Fruit fly (Drosophila melanogaster) whole organism: ENCODE measurements around the gene RpS9.

Experiments
- CG8478 ChIP-seq: fragments of >200 bp; optimal IDR thresholded peaks from 2 replicates; lab custom pipeline; 2018; ENCODE audit warnings: inconsistent platforms
- Dll ChIP-seq: fragments of >200 bp; optimal IDR thresholded peaks from 2 replicates; lab custom pipeline; 2017
- EcR ChIP-seq, 2 experiments: fragments of >200 bp; optimal IDR thresholded peaks; 2 replicates each; lab custom pipeline; 2017; ENCODE audit warnings: missing biosample characterization in 2 of 2, missing genetic modification characterization in 2 of 2, missing genetic modification reagents in 2 of 2
- pan ChIP-seq: fragments of >200 bp; optimal IDR thresholded peaks from 2 replicates; lab custom pipeline; 2017
- psq ChIP-seq: fragments of >200 bp; optimal IDR thresholded peaks from 2 replicates; lab custom pipeline; 2017
- usp ChIP-seq: fragments of >200 bp; optimal IDR thresholded peaks from 2 replicates; lab custom pipeline; 2017; ENCODE audit warnings: missing biosample characterization, missing genetic modification characterization, mixed read lengths

Gene RpS9

DNA sequence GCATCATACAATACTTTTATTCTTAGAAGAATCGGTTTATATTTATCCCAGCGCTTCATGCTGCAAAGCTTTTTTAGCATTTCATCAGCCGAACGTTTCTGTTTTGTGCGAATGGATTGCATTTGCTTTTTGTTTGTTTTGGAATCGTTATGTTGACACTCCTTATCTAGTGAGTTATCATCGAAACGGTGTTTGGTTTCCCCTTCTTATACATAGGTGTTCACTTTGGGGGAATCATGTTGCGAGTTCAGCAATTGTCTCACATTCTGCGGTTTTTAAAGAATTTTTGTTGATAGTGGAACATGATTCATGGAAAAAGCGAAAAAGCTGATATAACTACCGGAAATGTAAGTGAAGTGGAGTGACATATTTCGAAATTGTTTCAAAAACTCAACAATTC lies 9.0 kb downstream of the RpS9 start:
- TF ChIP-seq EcR (GFP tag; optimal IDR thresholded peaks at IDR 0.05; lab: Kevin White, UChicago) (no peak), Dll (lab: Kevin White, UChicago) (no peak), psq (lab: Kevin White, UChicago) (no peak), pan (lab: Kevin White, UChicago) (no peak), usp (no peak), CG8478 (lab: Kevin White, UChicago) (no peak)

DNA sequence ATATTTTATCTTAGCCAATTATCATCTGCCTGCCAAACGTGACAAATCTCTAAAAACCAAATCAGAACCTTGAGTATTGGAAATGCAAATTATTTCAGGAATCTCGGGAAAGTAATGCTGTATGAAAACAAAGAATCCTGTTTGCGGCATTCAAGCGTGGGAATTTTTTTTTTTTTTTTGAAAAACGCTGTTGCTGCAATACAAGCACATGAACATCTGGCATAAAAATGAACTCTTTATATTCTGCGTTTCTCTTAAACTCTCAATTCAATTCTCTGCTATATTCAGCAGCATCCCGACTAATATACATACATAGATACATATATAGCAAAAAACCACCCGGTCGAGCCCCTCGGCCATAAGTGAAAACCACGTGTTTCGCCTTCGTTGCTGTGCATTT lies 10.0 kb downstream of the RpS9 start:
- no peak for TF ChIP-seq EcR (GFP tag; optimal IDR thresholded peaks at IDR 0.05; lab: Kevin White, UChicago)
- no peak for TF ChIP-seq pan (lab: Kevin White, UChicago)
- no peak for TF ChIP-seq usp
- no peak for TF ChIP-seq psq (lab: Kevin White, UChicago)
- TF ChIP-seq Dll (lab: Kevin White, UChicago) = no peak
- no peak for TF ChIP-seq CG8478 (lab: Kevin White, UChicago)

DNA sequence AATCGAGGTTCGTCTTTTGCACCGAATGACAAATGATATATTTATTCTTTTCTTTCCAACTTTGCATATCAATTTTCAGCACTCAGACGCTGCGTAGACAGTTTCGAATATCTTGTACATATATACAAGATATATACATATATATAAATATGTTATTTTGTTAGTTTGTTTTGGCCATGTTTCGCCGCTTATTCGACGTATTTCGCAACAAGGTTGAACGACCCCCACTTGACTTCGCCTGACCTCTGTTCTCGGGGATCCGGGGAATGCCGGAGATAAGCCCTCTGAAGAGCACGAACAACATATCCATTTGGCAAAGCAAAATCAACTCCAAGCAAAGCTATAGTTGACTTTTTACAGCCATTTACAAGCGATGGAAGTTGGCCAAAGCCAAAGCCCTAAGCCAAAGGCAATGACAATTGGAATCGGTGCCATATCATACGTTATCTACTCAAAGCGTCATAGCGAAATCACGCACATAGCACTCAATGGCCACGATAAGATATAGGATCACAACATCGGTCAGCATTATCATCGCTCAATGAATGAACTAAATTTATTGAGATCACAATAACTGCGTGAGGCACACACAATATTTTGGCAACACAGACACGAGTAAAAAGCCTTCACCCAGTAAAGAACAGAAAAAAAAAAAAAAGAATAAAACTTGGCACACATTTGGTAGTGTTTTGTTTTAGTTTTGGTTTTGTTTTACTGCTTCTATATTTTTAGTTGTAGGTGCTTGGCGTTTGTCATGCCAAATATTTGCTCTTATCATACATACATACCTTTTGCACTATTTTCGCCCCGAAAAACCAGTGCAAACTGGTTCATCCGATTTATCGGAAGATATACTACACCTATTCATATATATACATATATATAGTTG lies 11.2 kb downstream of the RpS9 start:
- no peak for TF ChIP-seq pan (lab: Kevin White, UChicago)
- no peak for TF ChIP-seq EcR (GFP tag; optimal IDR thresholded peaks at IDR 0.05; lab: Kevin White, UChicago)
- TF ChIP-seq usp = no peak

DNA sequence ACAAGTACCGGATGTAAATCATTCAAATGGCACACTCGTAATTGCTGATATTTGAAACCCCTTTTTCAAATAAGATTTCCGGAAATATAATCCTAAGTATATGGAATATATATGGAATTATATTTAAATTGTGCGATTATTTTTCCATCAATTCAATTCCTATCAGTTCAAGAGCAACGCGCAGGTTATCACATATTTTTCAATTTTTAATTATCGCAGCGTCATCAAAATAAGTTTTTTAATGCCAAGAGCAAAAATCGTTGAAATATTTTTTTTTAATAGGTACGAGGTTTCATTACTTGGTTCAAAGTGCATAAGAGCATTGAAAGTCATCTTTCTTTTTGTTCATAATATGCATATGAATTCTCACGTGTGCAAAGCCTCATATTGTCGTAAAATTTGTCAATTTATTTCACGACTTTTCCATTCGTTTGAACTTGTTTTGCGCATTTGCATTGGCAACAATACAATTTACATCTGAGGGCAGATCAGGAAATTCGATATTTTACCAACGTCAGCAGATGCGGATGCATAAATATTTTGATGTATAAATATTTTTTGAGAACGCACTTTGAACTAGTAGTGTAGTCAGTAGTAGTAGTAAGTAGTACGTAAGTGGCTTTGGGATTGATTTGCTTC lies 13.2 kb downstream of the RpS9 start:
- no peak for TF ChIP-seq pan (lab: Kevin White, UChicago)
- TF ChIP-seq Dll (lab: Kevin White, UChicago) = no peak
- no peak for TF ChIP-seq EcR (GFP tag; optimal IDR thresholded peaks at IDR 0.05; lab: Kevin White, UChicago)

DNA sequence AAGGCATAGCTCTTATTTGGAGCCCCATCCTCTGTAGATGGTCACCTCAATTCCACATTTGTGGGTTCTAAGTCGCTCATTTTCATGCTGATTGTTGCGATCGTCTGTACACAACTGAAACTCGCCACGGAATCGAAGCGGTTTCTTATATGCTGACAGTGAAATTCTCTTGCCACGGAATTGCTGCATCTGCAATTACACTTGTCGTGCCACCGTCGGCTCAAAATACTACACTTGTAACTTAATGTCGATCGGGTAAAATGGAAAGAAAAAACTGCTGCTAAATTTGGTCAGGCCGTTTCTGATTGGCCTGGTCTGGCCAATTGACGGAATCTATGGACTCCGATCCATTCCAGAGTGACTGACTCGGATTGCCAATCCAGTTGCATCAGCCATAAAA lies 14.1 kb downstream of the RpS9 start:
- no peak for TF ChIP-seq psq (lab: Kevin White, UChicago)
- no peak for TF ChIP-seq EcR (GFP tag; optimal IDR thresholded peaks at IDR 0.05; lab: Kevin White, UChicago)
- no peak for TF ChIP-seq usp
- no peak for TF ChIP-seq Dll (lab: Kevin White, UChicago)
- no peak for TF ChIP-seq CG8478 (lab: Kevin White, UChicago)
- no peak for TF ChIP-seq pan (lab: Kevin White, UChicago)

DNA sequence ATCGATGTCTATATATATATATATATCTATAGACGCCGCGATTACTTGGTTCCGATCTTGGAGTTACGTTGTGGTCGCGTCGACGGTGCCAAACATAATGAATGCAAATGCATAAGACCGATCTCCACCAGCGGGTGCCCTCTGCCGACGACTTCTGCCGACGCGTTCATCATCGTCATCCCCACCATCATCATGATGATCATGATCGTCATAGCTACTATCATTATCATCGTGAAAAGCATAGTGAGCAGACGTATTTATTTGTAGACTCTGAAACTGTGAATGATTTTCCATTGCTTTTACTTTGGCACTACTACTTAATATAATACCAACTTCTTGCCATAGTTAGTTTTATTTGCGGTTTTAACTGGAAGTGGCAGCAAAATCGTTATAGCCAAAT lies 19.2 kb downstream of the RpS9 start, which contains the start of gene CG32037:
TSS of gene CG32037 (minus strand) at position 101 of the 400 bp plus-strand sequence.
- TF ChIP-seq Dll (lab: Kevin White, UChicago) (no peak), pan (lab: Kevin White, UChicago) (no peak), usp (no peak), EcR (GFP tag; optimal IDR thresholded peaks at IDR 0.05; lab: Kevin White, UChicago) (no peak)

DNA sequence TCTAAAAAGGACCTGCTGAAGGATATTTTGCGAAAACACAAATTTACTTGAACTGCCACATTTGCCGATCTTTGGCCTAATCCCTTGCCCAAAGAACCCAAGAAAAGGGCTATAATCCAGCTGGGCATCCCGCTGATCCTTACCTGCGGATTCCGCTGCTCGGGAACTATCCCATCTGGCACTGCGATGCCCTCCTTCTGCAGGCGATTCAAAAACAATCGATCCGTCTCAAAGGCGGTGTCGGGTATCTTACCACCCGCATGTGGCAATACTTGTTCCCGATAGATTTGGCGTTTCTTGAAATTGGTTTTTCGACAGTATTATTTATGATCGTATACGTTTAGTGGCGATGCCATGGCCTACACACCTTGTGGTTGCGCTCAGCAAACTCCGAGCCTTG lies 20.0 kb downstream of the RpS9 start:
- no peak for TF ChIP-seq pan (lab: Kevin White, UChicago)

DNA sequence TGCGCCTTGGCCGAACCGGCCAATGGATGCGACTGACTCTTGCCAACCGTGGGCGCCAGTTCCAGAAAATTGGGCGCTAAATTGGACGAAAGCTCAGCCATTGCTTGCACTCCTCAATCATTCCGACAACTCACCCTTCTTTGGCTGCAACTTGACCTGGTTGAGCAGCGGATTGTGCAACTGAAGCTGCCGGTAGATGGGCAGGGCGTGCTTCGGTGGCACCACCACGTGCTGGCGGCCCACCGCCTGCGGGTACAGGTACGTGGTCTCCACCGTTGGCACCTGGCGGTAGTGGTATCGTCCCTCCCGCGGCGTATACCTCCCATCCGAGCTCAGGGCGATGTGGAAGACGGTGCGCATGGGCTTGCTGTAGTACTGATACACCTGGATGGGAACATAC lies 20.9 kb downstream of the RpS9 start:
- TF ChIP-seq pan (lab: Kevin White, UChicago) (no peak), EcR (GFP tag; optimal IDR thresholded peaks at IDR 0.05; lab: Kevin White, UChicago) (no peak), CG8478 (lab: Kevin White, UChicago) (no peak), usp (no peak), psq (lab: Kevin White, UChicago) (no peak), Dll (lab: Kevin White, UChicago) (no peak)

DNA sequence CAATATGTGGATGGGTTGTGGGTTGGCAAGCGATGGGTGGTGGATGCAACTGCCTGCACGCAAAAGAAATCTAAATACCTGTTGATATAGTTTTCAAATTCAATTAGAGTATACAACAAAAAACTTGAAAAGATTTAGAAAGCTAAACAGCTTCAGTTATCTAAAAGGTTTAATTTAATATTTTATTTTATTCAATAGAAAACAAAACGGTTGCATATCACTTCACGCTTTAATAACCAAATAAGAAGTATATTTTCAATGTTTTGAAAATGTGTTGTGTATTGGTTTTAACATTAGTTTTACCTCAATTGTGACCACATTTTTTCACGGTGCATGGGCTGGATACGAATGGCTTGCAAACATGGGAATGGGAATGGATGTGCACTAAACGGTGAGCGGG lies 21.7 kb downstream of the RpS9 start:
- TF ChIP-seq usp = no peak
- no peak for TF ChIP-seq CG8478 (lab: Kevin White, UChicago)
- no peak for TF ChIP-seq pan (lab: Kevin White, UChicago)
- no peak for TF ChIP-seq psq (lab: Kevin White, UChicago)
- no peak for TF ChIP-seq Dll (lab: Kevin White, UChicago)
- no peak for TF ChIP-seq EcR (GFP tag; optimal IDR thresholded peaks at IDR 0.05; lab: Kevin White, UChicago)

DNA sequence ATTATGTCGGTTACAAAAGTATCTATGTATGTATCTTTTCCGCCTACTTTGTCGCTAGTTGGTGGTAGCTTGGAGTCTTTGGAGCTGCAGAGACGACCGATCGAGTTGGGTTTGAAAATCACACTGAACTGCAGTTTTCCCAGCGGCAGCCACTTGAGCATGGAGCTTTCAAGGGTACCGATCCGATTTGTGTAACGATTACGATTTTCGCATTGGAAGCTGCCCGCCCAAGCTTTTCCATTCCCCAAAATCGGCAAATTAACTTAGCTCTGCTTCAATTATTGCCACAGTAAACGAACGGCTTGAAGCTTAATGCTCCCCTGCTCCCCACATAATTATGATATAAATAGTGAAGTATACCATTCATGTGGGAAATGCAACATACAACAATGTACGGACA lies 22.2 kb downstream of the RpS9 start, which contains the start of gene CG32036:
TSS of gene CG32036 (minus strand) at position 101 of the 400 bp plus-strand sequence.
- TF ChIP-seq pan (lab: Kevin White, UChicago) (no peak), usp (no peak), EcR (GFP tag; optimal IDR thresholded peaks at IDR 0.05; lab: Kevin White, UChicago) (no peak), psq (lab: Kevin White, UChicago) (no peak), CG8478 (lab: Kevin White, UChicago) (no peak), Dll (lab: Kevin White, UChicago) (no peak)

DNA sequence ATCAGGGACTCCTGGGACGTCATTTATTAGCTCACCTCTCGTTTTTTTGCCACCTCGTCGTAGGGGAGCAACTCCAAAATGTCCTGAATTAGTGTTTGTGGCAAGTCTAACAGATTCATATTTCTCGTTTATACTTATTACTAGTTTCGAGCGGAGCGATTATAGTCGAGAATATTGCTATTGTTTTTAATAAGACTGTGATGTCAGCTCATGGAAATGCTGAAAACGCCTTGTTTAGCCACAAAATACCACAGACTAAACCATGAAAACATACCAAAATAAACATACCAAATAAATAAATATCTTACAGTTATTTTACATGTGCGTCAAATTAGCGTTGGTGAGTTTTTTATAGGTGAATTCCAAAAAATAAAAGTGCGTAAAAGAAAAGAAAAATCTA lies 23.7 kb downstream of the RpS9 start, which contains the start of gene pall:
TSS of gene pall (minus strand) at position 205 of the 400 bp plus-strand sequence.
- TF ChIP-seq pan (lab: Kevin White, UChicago) (no peak), psq (lab: Kevin White, UChicago) (no peak), usp (no peak), CG8478 (lab: Kevin White, UChicago) (no peak), EcR (GFP tag; optimal IDR thresholded peaks at IDR 0.05; lab: Kevin White, UChicago) (no peak), Dll (lab: Kevin White, UChicago) (no peak)

DNA sequence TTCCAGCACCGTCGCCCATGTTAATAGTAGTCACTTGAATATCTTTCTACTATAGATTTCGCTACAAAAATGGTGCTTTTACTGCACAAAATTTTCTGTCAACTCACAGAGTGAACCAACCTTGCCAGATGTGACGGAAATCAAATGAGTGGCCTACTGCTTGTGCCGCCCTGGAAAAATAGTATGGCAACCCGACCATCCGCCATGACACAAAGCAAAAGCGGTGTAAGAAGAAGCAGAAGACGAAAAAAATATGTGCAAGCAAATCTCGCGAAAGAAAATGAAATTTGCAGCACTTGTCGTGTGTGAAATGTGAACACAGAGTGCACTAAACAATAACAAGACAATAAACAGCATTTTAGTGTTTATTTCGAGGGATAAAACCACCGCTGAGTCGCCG lies 34.5 kb downstream of the RpS9 start, which contains the start of the genes Uch-L5 and Jarid2:
TSS of gene Uch-L5 (minus strand) at position 137 of the 400 bp plus-strand sequence.
TSS of gene Jarid2 (plus strand) at position 210 of the 400 bp plus-strand sequence.
- TF ChIP-seq psq (lab: Kevin White, UChicago) = no peak
- no peak for TF ChIP-seq CG8478 (lab: Kevin White, UChicago)
- no peak for TF ChIP-seq usp
- TF ChIP-seq pan (lab: Kevin White, UChicago) = no peak
- no peak for TF ChIP-seq Dll (lab: Kevin White, UChicago)
- no peak for TF ChIP-seq EcR (GFP tag; optimal IDR thresholded peaks at IDR 0.05; lab: Kevin White, UChicago)
